Fruit fly (Drosophila melanogaster) whole organism, embryonic: ENCODE results near the gene sick.
A peak's percentile ranks its signal among the peaks of the same experiment; 100 is the strongest.

Experiments used
- Awh ChIP-seq: fragments of 200-800 bp; sonication (Bioruptor generic); IDR thresholded peaks from 2 replicates; pipeline ENCODE4, ENCODE4 v1.3.6; 2022; ENCODE audit warnings: missing biosample characterization, missing genetic modification characterization
- CG10431 ChIP-seq: fragments of 200-800 bp; sonication (Bioruptor generic); optimal IDR thresholded peaks from 3 replicates; lab custom pipeline; 2018; ENCODE audit warnings: missing biosample characterization, mild to moderate bottlenecking, missing genetic modification characterization
- CG10979 ChIP-seq: fragments of 200-800 bp; sonication (Bioruptor generic); optimal IDR thresholded peaks from 2 replicates; lab custom pipeline; 2018; ENCODE audit warnings: missing biosample characterization, mild to moderate bottlenecking, missing genetic modification characterization, moderate library complexity
- CG11247 ChIP-seq: fragments of 200-800 bp; sonication (Bioruptor generic); IDR thresholded peaks from 2 replicates; pipeline ENCODE4 v1.3.6; 2022; ENCODE audit warnings: missing biosample characterization, missing genetic modification characterization
- CG11398 ChIP-seq: fragments of 200-800 bp; sonication (Bioruptor generic); optimal IDR thresholded peaks from 2 replicates; lab custom pipeline; 2016; ENCODE audit warnings: missing biosample characterization, missing genetic modification characterization
- CG11456 ChIP-seq: fragments of 200-800 bp; sonication (Bioruptor generic); IDR thresholded peaks from 3 replicates; pipeline ENCODE4 v1.3.6; 2022; ENCODE audit warnings: missing biosample characterization, missing genetic modification characterization
- CG11504 ChIP-seq: fragments of 200-800 bp; sonication (Bioruptor generic); optimal IDR thresholded peaks from 3 replicates; lab custom pipeline; 2019; ENCODE audit warnings: missing biosample characterization, mild to moderate bottlenecking, missing genetic modification characterization, moderate library complexity
- CG12219 ChIP-seq: fragments of 200-800 bp; sonication (Bioruptor generic); optimal IDR thresholded peaks from 3 replicates; lab custom pipeline; 2018; ENCODE audit warnings: missing biosample characterization, mild to moderate bottlenecking, missing genetic modification characterization
- CG14441 ChIP-seq: fragments of 200-800 bp; sonication (Bioruptor generic); IDR thresholded peaks from 2 replicates; pipeline ENCODE4 v1.3.6; 2022; ENCODE audit warnings: missing biosample characterization, missing genetic modification characterization
- CG15514 ChIP-seq: fragments of 200-800 bp; sonication (Bioruptor generic); optimal IDR thresholded peaks from 3 replicates; lab custom pipeline; 2017; ENCODE audit warnings: missing biosample characterization, missing genetic modification characterization, mild to moderate bottlenecking, moderate library complexity, missing genetic modification reagents
- CG16863 ChIP-seq: fragments of 200-800 bp; sonication (Bioruptor generic); optimal IDR thresholded peaks from 3 replicates; lab custom pipeline; 2016; ENCODE audit warnings: missing biosample characterization, missing genetic modification characterization
- CG2678 ChIP-seq: fragments of 200-800 bp; sonication (Bioruptor generic); optimal IDR thresholded peaks from 3 replicates; lab custom pipeline; 2019; ENCODE audit warnings: missing biosample characterization, mild to moderate bottlenecking, missing genetic modification characterization, moderate library complexity
- CG32767 ChIP-seq: fragments of 200-800 bp; sonication (Bioruptor generic); IDR thresholded peaks from 2 replicates; pipeline ENCODE4 v1.3.6; 2022; ENCODE audit warnings: missing biosample characterization, missing genetic modification characterization
- CG3847 ChIP-seq: fragments of 200-800 bp; sonication (Bioruptor generic); IDR thresholded peaks from 2 replicates; pipeline ENCODE4 v1.3.6; 2022; ENCODE audit warnings: missing biosample characterization, missing genetic modification characterization
- CG4424 ChIP-seq: fragments of 200-800 bp; sonication (Bioruptor generic); optimal IDR thresholded peaks from 3 replicates; lab custom pipeline; 2016; ENCODE audit warnings: missing biosample characterization, missing genetic modification characterization
- CG6765 ChIP-seq: fragments of 200-800 bp; sonication (Bioruptor generic); optimal IDR thresholded peaks from 3 replicates; lab custom pipeline; 2017; ENCODE audit warnings: missing biosample characterization, mild to moderate bottlenecking, missing genetic modification characterization
- CG7372 ChIP-seq: fragments of 200-800 bp; sonication (Bioruptor generic); IDR thresholded peaks from 2 replicates; pipeline ENCODE4 v1.3.6; 2022; ENCODE audit warnings: missing biosample characterization, missing genetic modification characterization
- CG8089 ChIP-seq: fragments of 200-800 bp; sonication (Bioruptor generic); optimal IDR thresholded peaks from 3 replicates; lab custom pipeline; 2016; ENCODE audit warnings: missing biosample characterization, missing genetic modification characterization
- CG8388 ChIP-seq: fragments of 200-800 bp; sonication (Bioruptor generic); optimal IDR thresholded peaks from 2 replicates; lab custom pipeline; 2019; ENCODE audit warnings: missing biosample characterization, mild to moderate bottlenecking, missing genetic modification characterization, moderate library complexity
- CG9727 ChIP-seq: fragments of 200-800 bp; sonication (Bioruptor generic); optimal IDR thresholded peaks from 3 replicates; lab custom pipeline; 2017; ENCODE audit warnings: missing biosample characterization, mild to moderate bottlenecking, missing genetic modification characterization
- Drgx ChIP-seq: fragments of 200-800 bp; sonication (Bioruptor generic); IDR thresholded peaks from 2 replicates; pipeline ENCODE4 v1.3.6; 2022; ENCODE audit warnings: missing biosample characterization, missing genetic modification characterization
- Fer2 ChIP-seq: fragments of 200-800 bp; sonication (Bioruptor generic); optimal IDR thresholded peaks from 2 replicates; lab custom pipeline; 2018; ENCODE audit warnings: missing biosample characterization, mild to moderate bottlenecking, missing genetic modification characterization, moderate library complexity
- GATAe ChIP-seq: fragments of 200-800 bp; sonication (Bioruptor generic); conservative IDR thresholded peaks from 2 replicates; pipeline ENCODE4 v1.3.6; 2022; ENCODE audit warnings: missing biosample characterization, missing genetic modification characterization
- H2.0 ChIP-seq: fragments of 200-800 bp; sonication (Bioruptor generic); IDR thresholded peaks from 2 replicates; pipeline ENCODE4 v1.3.6; 2022; ENCODE audit warnings: missing biosample characterization, missing genetic modification characterization
- HLH3B ChIP-seq: fragments of 200-800 bp; sonication (Bioruptor generic); IDR thresholded peaks from 2 replicates; pipeline ENCODE4 v1.3.6; 2022; ENCODE audit warnings: missing biosample characterization, missing genetic modification characterization
- HLHmδ ChIP-seq: fragments of 200-800 bp; sonication (Bioruptor generic); optimal IDR thresholded peaks from 2 replicates; lab custom pipeline; 2018; ENCODE audit warnings: missing biosample characterization, mild to moderate bottlenecking, missing genetic modification characterization, moderate library complexity
- Kr ChIP-seq: fragments of 200-800 bp; sonication (Bioruptor generic); optimal IDR thresholded peaks from 2 replicates; lab custom pipeline; 2017; ENCODE audit warnings: missing biosample characterization, mild to moderate bottlenecking, missing genetic modification characterization
- Scr ChIP-seq: fragments of 200-800 bp; sonication (Bioruptor generic); IDR thresholded peaks from 2 replicates; pipeline ENCODE4 v1.3.6; 2022; ENCODE audit warnings: missing biosample characterization, missing genetic modification characterization; ENCODE audit not compliant: partially characterized antibody
- Sry-δ ChIP-seq: fragments of 200-800 bp; sonication (Bioruptor generic); optimal IDR thresholded peaks from 2 replicates; lab custom pipeline; 2016; ENCODE audit warnings: missing biosample characterization, missing genetic modification characterization
- TFAM ChIP-seq: fragments of 200-800 bp; sonication (Bioruptor generic); optimal IDR thresholded peaks from 2 replicates; lab custom pipeline; 2017; ENCODE audit warnings: missing biosample characterization, missing genetic modification characterization, inconsistent platforms
- Usf ChIP-seq: fragments of 200-800 bp; sonication (Bioruptor generic); optimal IDR thresholded peaks from 2 replicates; lab custom pipeline; 2017; ENCODE audit warnings: missing genotype, missing biosample characterization, missing genetic modification characterization
- ac ChIP-seq: fragments of 200-800 bp; sonication (Bioruptor generic); optimal IDR thresholded peaks from 3 replicates; lab custom pipeline; 2017; ENCODE audit warnings: missing biosample characterization, mild to moderate bottlenecking, missing genetic modification characterization
- amos ChIP-seq: fragments of 200-800 bp; sonication (Bioruptor generic); IDR thresholded peaks from 2 replicates; pipeline ENCODE4 v1.3.6; 2022; ENCODE audit warnings: missing biosample characterization, missing genetic modification characterization; ENCODE audit not compliant: partially characterized antibody
- cg ChIP-seq: fragments of 200-800 bp; sonication (Bioruptor generic); optimal IDR thresholded peaks from 3 replicates; lab custom pipeline; 2019; ENCODE audit warnings: missing biosample characterization, mild to moderate bottlenecking, missing genetic modification characterization, moderate library complexity
- crol ChIP-seq: fragments of 200-800 bp; sonication (Bioruptor generic); IDR thresholded peaks from 2 replicates; pipeline ENCODE4 v1.3.6; 2022; ENCODE audit warnings: missing biosample characterization, missing genetic modification characterization
- ewg ChIP-seq: fragments of 200-800 bp; sonication (Bioruptor generic); optimal IDR thresholded peaks from 3 replicates; lab custom pipeline; 2017; ENCODE audit warnings: mild to moderate bottlenecking, missing biosample characterization, missing genetic modification reagents, missing genetic modification characterization
- fd64A ChIP-seq: fragments of 200-800 bp; sonication (Bioruptor generic); optimal IDR thresholded peaks from 3 replicates; lab custom pipeline; 2018; ENCODE audit warnings: missing biosample characterization, mild to moderate bottlenecking, missing genetic modification characterization
- fu2 ChIP-seq: fragments of 200-800 bp; sonication (Bioruptor generic); optimal IDR thresholded peaks from 2 replicates; lab custom pipeline; 2016; ENCODE audit warnings: missing biosample characterization, missing genetic modification characterization
- ind ChIP-seq: fragments of 200-800 bp; sonication (Bioruptor generic); optimal IDR thresholded peaks from 3 replicates; lab custom pipeline; 2016; ENCODE audit warnings: missing biosample characterization, missing genetic modification characterization
- jigr1 ChIP-seq: fragments of 200-800 bp; sonication (Bioruptor generic); IDR thresholded peaks from 3 replicates; pipeline ENCODE4 v1.3.6; 2022; ENCODE audit warnings: missing biosample characterization, missing genetic modification characterization
- jumu ChIP-seq: fragments of 200-800 bp; sonication (Bioruptor generic); optimal IDR thresholded peaks from 3 replicates; lab custom pipeline; 2016; ENCODE audit warnings: missing biosample characterization, missing genetic modification characterization
- ken ChIP-seq: fragments of 200-800 bp; sonication (Bioruptor generic); IDR thresholded peaks from 3 replicates; pipeline ENCODE4 v1.3.6; 2022; ENCODE audit warnings: missing biosample characterization, missing genetic modification characterization
- lab ChIP-seq: fragments of 200-800 bp; sonication (Bioruptor generic); optimal IDR thresholded peaks from 3 replicates; lab custom pipeline; 2017; ENCODE audit warnings: missing biosample characterization, missing genetic modification characterization, mild to moderate bottlenecking, moderate library complexity, missing genetic modification reagents
- lov ChIP-seq, 2 experiments: fragments of 200-800 bp in 1 of 2; fragments of >200 bp in 1 of 2; sonication (Bioruptor generic) in 1 of 2; IDR thresholded peaks in 1 of 2; optimal IDR thresholded peaks in 1 of 2; 2 replicates in 1 of 2; 3 replicates in 1 of 2; pipeline versions ENCODE4 v1.3.6 to Lab custom; 2017 to 2022; ENCODE audit warnings: missing biosample characterization in 1 of 2, missing genetic modification characterization in 1 of 2
- mam ChIP-seq: fragments of 200-800 bp; sonication (Bioruptor generic); optimal IDR thresholded peaks from 3 replicates; lab custom pipeline; 2016; ENCODE audit warnings: missing biosample characterization, missing genetic modification characterization
- oc ChIP-seq: fragments of 200-800 bp; sonication (Bioruptor generic); optimal IDR thresholded peaks from 2 replicates; lab custom pipeline; 2018; ENCODE audit warnings: missing biosample characterization, mild to moderate bottlenecking, missing genetic modification characterization, moderate library complexity
- so ChIP-seq: fragments of 200-800 bp; sonication (Bioruptor generic); IDR thresholded peaks from 3 replicates; pipeline ENCODE4 v1.3.6; 2022; ENCODE audit warnings: missing biosample characterization, missing genetic modification characterization
- ssp ChIP-seq: fragments of 200-800 bp; sonication (Bioruptor generic); IDR thresholded peaks from 2 replicates; pipeline ENCODE4 v1.3.6; 2022; ENCODE audit warnings: missing biosample characterization, missing genetic modification characterization
- tgo ChIP-seq: fragments of 200-800 bp; sonication (Bioruptor generic); IDR thresholded peaks from 3 replicates; pipeline ENCODE4 v1.3.6; 2022; ENCODE audit warnings: missing biosample characterization, missing genetic modification characterization
- wdn ChIP-seq: fragments of 200-800 bp; sonication (Bioruptor generic); IDR thresholded peaks from 2 replicates; pipeline ENCODE4 v1.3.6; 2022; ENCODE audit warnings: missing biosample characterization, missing genetic modification characterization
- yki ChIP-seq: fragments of >200 bp; optimal IDR thresholded peaks from 3 replicates; lab custom pipeline; 2018
- z ChIP-seq: fragments of 200-800 bp; sonication (Bioruptor generic); IDR thresholded peaks from 3 replicates; pipeline ENCODE4 v1.3.6; 2022; ENCODE audit warnings: missing biosample characterization, missing genetic modification characterization

The sick gene

dm6 chr2L:19930102-19930501 is 133.9 kb downstream of the sick start (continued):
- TF ChIP-seq Sry-δ (GFP tag; lab: Kevin White, UChicago) (no peak), oc (tag; lab: Kevin White, UChicago) (no peak), CG3847 (GFP tag; lab: Robert Waterston, UW) (no peak), HLHmδ (GFP tag; lab: Kevin White, UChicago) (no peak), CG8089 (GFP tag; lab: Kevin White, UChicago) (no peak), jumu (GFP tag; lab: Kevin White, UChicago) (no peak), TFAM (no peak), Drgx (GFP tag; lab: Robert Waterston, UW) (peak; percentile 14; the same call in 1 of the 2 replicates), CG2678 (tag; lab: Kevin White, UChicago) (peak; percentile 71), jigr1 (GFP tag; lab: Robert Waterston, UW) (no peak), CG10431 (GFP tag; lab: Kevin White, UChicago) (no peak), fu2 (GFP tag; lab: Kevin White, UChicago) (no peak), z (no peak), CG32767 (GFP tag; lab: Robert Waterston, UW) (no peak), Fer2 (tag; lab: Kevin White, UChicago) (no peak), so (GFP tag; lab: Robert Waterston, UW) (no peak), CG11456 (no peak), Scr (GFP tag; lab: Robert Waterston, UW) (no peak), CG16863 (GFP tag; lab: Kevin White, UChicago) (no peak), CG6765 (GFP tag; lab: Kevin White, UChicago) (peak; percentile 7), CG15514 (GFP tag; lab: Kevin White, UChicago) (peak; percentile 21), CG4424 (GFP tag; lab: Kevin White, UChicago) (peak; percentile 28), Kr (GFP tag; lab: Kevin White, UChicago) (no peak), HLH3B (GFP tag; lab: Robert Waterston, UW) (0 out of 2 replicates have a peak, but pooled peaks have one; percentile 26), CG9727 (GFP tag; lab: Kevin White, UChicago) (peak; percentile 42), H2.0 (GFP tag; lab: Robert Waterston, UW) (no peak), fd64A (GFP tag; lab: Kevin White, UChicago) (no peak), cg (GFP tag; lab: Kevin White, UChicago) (no peak), CG14441 (GFP tag; lab: Robert Waterston, UW) (no peak), ewg (no peak), ssp (GFP tag; lab: Robert Waterston, UW) (no peak), CG11398 (GFP tag; lab: Kevin White, UChicago) (no peak), Awh (0 out of 2 replicates have a peak, but pooled peaks have one; percentile 35), yki (lab: Kevin White, UChicago) (no peak), amos (no peak), CG11504 (tag; lab: Kevin White, UChicago) (peak; percentile 77), lov (optimal IDR thresholded peaks at IDR 0.05; lab: Kevin White, UChicago) (no peak), lov (GFP tag; IDR thresholded peaks at IDR 0.05; lab: Robert Waterston, UW) (no peak), CG8388 (GFP tag; lab: Kevin White, UChicago) (peak; percentile 15), lab (GFP tag; lab: Kevin White, UChicago) (peak; percentile 83), Usf (no peak), wdn (peak; percentile 4; the same call in 1 of the 2 replicates), CG7372 (GFP tag; lab: Robert Waterston, UW) (0 out of 2 replicates have a peak, but pooled peaks have one; percentile 18), ind (GFP tag; lab: Kevin White, UChicago) (peak; percentile 43), mam (no peak), CG11247 (GFP tag; lab: Robert Waterston, UW) (no peak), tgo (GFP tag; lab: Robert Waterston, UW) (peak; percentile 26; the same call in 1 of the 3 replicates), GATAe (GFP tag; lab: Robert Waterston, UW) (no peak), CG12219 (no peak), ken (no peak), CG10979 (peak; percentile 52), ac (GFP tag; lab: Kevin White, UChicago) (no peak), crol (GFP tag; lab: Robert Waterston, UW) (no peak)
